Fruit fly (Drosophila melanogaster): ENCODE results near the gene Uch.
A peak's percentile ranks its signal among the peaks of the same experiment; 100 is the strongest.

The Uch gene

DNA sequence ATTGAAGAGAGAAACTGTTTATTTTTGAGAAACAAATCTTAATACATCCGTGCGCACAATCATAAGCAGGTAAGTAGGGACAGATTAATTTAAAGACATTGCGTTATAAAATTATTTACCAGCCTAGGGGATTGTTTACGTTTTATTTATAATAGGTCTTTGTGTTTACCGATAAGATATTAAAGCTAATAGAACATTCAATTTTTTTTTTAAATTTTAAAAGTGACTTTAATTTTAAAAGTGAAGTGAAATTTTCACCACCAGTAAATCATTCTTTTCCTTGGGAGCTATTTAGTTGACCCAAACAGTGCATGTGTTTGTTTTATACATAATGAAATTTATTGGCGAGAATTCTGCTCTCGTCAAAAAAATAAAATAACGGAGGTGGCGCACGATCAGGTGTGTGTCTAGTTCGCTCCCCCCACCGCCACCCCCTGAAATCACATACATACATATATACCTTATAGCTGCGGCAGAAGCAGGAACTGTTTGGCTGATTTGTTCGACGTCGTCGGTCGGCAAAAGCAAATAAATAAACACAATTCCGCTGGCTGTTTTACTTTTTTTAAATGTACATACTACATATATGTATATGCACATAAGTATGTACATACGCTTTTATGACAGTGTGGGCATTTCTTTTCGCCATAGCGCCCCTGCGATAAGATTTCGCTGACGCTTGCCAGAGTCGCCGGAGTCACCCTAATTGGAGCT lies 37.9 kb downstream of the Uch start (continued):
- TF ChIP-seq CG4424 (GFP tag; optimal IDR thresholded peaks at IDR 0.05) (peak; percentile 20), Hr39 (optimal IDR thresholded peaks at IDR 0.05) (no peak), CG2116 (GFP tag; optimal IDR thresholded peaks at IDR 0.05) (peak; percentile 23), Abd-B (GFP tag; optimal IDR thresholded peaks at IDR 0.05) (peak; percentile 4), CG7963 (GFP tag; IDR thresholded peaks at IDR 0.05; ENCODE audit: partially characterized antibody) (no peak), Atf6 (GFP tag; IDR thresholded peaks at IDR 0.05) (no peak; the same call in 1 of the 2 replicates), CG9437 (GFP tag; optimal IDR thresholded peaks at IDR 0.05) (peak; percentile 67), Blimp-1 (GFP tag; optimal IDR thresholded peaks at IDR 0.05) (peak; percentile 18), CG11085 (GFP tag; IDR thresholded peaks at IDR 0.05) (no peak), Jarid2 (GFP tag; optimal IDR thresholded peaks at IDR 0.05) (peak; percentile 15), al (GFP tag; IDR thresholded peaks at IDR 0.05) (peak; percentile 64), E2f2 (GFP tag; IDR thresholded peaks at IDR 0.05) (peak; percentile 37; the same call in 1 of the 2 replicates), Hmr (GFP tag; optimal IDR thresholded peaks at IDR 0.05) (peak; percentile 73), gce (GFP tag; IDR thresholded peaks at IDR 0.05) (no peak), Eip74EF (GFP tag; optimal IDR thresholded peaks at IDR 0.05) (no peak), sob (GFP tag; IDR thresholded peaks at IDR 0.05) (no peak), nau (GFP tag; optimal IDR thresholded peaks at IDR 0.05) (peak; percentile 60), Rfx (GFP tag; IDR thresholded peaks at IDR 0.05) (no peak; the same call in none of the 2 replicates), CG6689 (GFP tag; IDR thresholded peaks at IDR 0.05) (peak; percentile 29; the same call in 1 of the 2 replicates), fd64A (GFP tag; optimal IDR thresholded peaks at IDR 0.05) (no peak), Hr3 (GFP tag; optimal IDR thresholded peaks at IDR 0.05) (peak; percentile 15), mam (GFP tag; optimal IDR thresholded peaks at IDR 0.05) (no peak), CG9727 (GFP tag; optimal IDR thresholded peaks at IDR 0.05) (peak; percentile 56), NFAT (GFP tag; IDR thresholded peaks at IDR 0.05) (peak; percentile 62), gsb (GFP tag; IDR thresholded peaks at IDR 0.05) (no peak)

DNA sequence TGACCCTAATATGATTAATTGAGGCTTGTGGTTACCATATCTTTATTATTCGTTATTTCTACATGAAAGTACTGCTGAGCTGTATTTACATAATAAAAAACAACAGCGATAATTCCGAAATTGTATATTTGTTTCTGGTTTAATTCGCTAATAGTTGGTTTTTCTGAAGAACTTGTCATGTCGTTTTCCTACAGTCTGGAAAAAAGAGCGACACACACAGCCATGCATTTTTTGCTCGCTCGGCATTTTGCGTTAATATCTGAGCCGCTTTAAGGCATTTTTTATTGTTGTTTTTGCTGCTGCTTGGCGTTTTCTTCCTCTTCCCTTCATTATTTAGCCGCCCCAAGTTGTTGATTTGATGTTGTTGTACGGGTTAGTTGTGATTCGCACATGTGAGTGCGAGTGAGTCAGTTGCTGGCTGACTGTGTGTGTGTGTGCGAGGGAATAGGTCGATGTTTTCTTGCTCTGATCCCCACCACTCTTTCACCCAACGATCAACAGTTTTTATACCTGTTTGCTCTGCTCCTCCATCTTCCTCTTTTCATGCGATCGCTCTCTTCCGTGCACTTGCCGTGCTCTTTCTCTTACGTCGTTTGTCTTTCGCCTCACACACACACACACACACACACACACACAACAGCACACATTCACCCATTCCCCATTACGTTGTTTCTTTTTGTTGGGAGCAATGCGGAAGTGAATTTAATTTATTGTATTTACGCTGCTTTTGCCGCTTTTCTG lies 38.8 kb downstream of the Uch start:
- TF ChIP-seq CG32772 (GFP tag; IDR thresholded peaks at IDR 0.05) (no peak), psq (GFP tag; optimal IDR thresholded peaks at IDR 0.05) (no peak), CG12769 (tag; optimal IDR thresholded peaks at IDR 0.05) (peak; percentile 81), ci (GFP tag; IDR thresholded peaks at IDR 0.05) (0 out of 3 replicates have a peak, but pooled peaks have one; percentile 32), pho (GFP tag; optimal IDR thresholded peaks at IDR 0.05) (no peak), rib (GFP tag; IDR thresholded peaks at IDR 0.05) (peak; percentile 33; the same call in 1 of the 2 replicates), pan (optimal IDR thresholded peaks at IDR 0.05) (no peak), pan (GFP tag; optimal IDR thresholded peaks at IDR 0.05 in 1 of 2, IDR thresholded peaks at IDR 0.05 in 1 of 2) (no peak), pros (GFP tag; optimal IDR thresholded peaks at IDR 0.05) (peak; percentile 30), CG4707 (GFP tag; optimal IDR thresholded peaks at IDR 0.05) (peak; percentile 18), aop (GFP tag; IDR thresholded peaks at IDR 0.05) (peak; percentile 92), CG17385 (GFP tag; optimal IDR thresholded peaks at IDR 0.05) (peak; percentile 71), Scr (GFP tag; IDR thresholded peaks at IDR 0.05; ENCODE audit: partially characterized antibody) (0 out of 2 replicates have a peak, but pooled peaks have one; percentile 18), MBD-R2 (GFP tag; IDR thresholded peaks at IDR 0.05) (0 out of 2 replicates have a peak, but pooled peaks have one; percentile 3), Hr78 (GFP tag; optimal IDR thresholded peaks at IDR 0.05) (peak in 1 of 2 experiments; percentile 54), tll (GFP tag; optimal IDR thresholded peaks at IDR 0.05) (no peak), vvl (GFP tag; IDR thresholded peaks at IDR 0.05) (peak; percentile 58), knrl (GFP tag; IDR thresholded peaks at IDR 0.05; ENCODE audit: partially characterized antibody) (0 out of 3 replicates have a peak, but pooled peaks have one; percentile 11), oc (tag; optimal IDR thresholded peaks at IDR 0.05) (peak; percentile 63), Drgx (GFP tag; IDR thresholded peaks at IDR 0.05) (0 out of 2 replicates have a peak, but pooled peaks have one; percentile 45), inv (GFP tag; IDR thresholded peaks at IDR 0.05; ENCODE audit: partially characterized antibody) (no peak), CG4360 (GFP tag; IDR thresholded peaks at IDR 0.05) (peak; percentile 90), Pdp1 (GFP tag; optimal IDR thresholded peaks at IDR 0.05) (peak in 1 of 2 experiments; percentile 1)
